Worm (Caenorhabditis elegans) whole organism, L4 larva: ENCODE data around the gene xol-1.
A peak's percentile ranks its signal among the peaks of the same experiment; 100 is the strongest.

Experiments used
- F37D6.2 ChIP-seq: sonication (generic microtip); optimal IDR thresholded peaks from 2 replicates; lab custom pipeline; 2016; ENCODE audit warnings: mild to moderate bottlenecking, missing genetic modification characterization, missing compliant biosample characterization
- F44E2.7 ChIP-seq: fragments of 200-800 bp; sonication (Bioruptor generic); IDR thresholded peaks from 2 replicates; pipeline ENCODE4 v2.1.2; 2022; ENCODE audit warnings: missing genetic modification characterization, missing compliant biosample characterization
- F49E8.2 ChIP-seq: sonication (generic microtip); optimal IDR thresholded peaks from 2 replicates; lab custom pipeline; 2016; ENCODE audit warnings: missing compliant biosample characterization, mild to moderate bottlenecking, missing genetic modification characterization, borderline replicate concordance
- Y5F2A.4 ChIP-seq: fragments of 200-800 bp; sonication (Bioruptor generic); optimal IDR thresholded peaks from 2 replicates; lab custom pipeline; 2018; ENCODE audit warnings: mild to moderate bottlenecking, missing genetic modification characterization, missing compliant biosample characterization
- ZK546.5 ChIP-seq, 2 experiments: sonication (generic microtip); optimal IDR thresholded peaks; 2 replicates each; lab custom pipeline; 2017; ENCODE audit warnings: missing biosample characterization in 2 of 2, missing genetic modification characterization in 2 of 2
- aha-1 ChIP-seq: fragments of 150-350 bp; peaks from one replicate; lab custom pipeline; 2014; ENCODE audit warnings: missing biosample characterization, missing genetic modification characterization
- aly-2 ChIP-seq: sonication (generic microtip); optimal IDR thresholded peaks from 2 replicates; lab custom pipeline; 2018; ENCODE audit warnings: missing biosample characterization, missing genetic modification characterization
- attf-4 ChIP-seq: sonication (generic microtip); optimal IDR thresholded peaks from 3 replicates; lab custom pipeline; 2017; ENCODE audit warnings: missing biosample characterization, missing genetic modification characterization
- ceh-32 ChIP-seq: sonication (generic microtip); optimal IDR thresholded peaks from 2 replicates; lab custom pipeline; 2016; ENCODE audit warnings: mild to moderate bottlenecking, missing genetic modification characterization, missing compliant biosample characterization; ENCODE audit not compliant: poor library complexity
- cey-2 ChIP-seq: sonication (generic microtip); optimal IDR thresholded peaks from 3 replicates; lab custom pipeline; 2017; ENCODE audit warnings: missing genetic modification characterization, mild to moderate bottlenecking, missing compliant biosample characterization, antibody characterized with exemption, borderline replicate concordance; ENCODE audit not compliant: insufficient read depth
- ctbp-1 ChIP-seq: fragments of 200-800 bp; sonication (Bioruptor generic); IDR thresholded peaks from 2 replicates; pipeline ENCODE4 v1.3.6; 2022; ENCODE audit warnings: missing genetic modification reagents, missing genetic modification characterization, missing compliant biosample characterization
- daf-12 ChIP-seq: fragments of 150-350 bp; optimal IDR thresholded peaks from 2 replicates; lab custom pipeline; 2014; ENCODE audit warnings: missing biosample characterization, missing genetic modification reagents, missing genetic modification characterization
- daf-16 ChIP-seq, 3 experiments: sonication (generic microtip); optimal IDR thresholded peaks; 2 replicates each; lab custom pipeline; 2016 to 2017; ENCODE audit warnings: missing genetic modification characterization in 3 of 3, missing genetic modification reagents in 3 of 3, mild to moderate bottlenecking in 2 of 3, missing compliant biosample characterization in 2 of 3, missing biosample characterization in 1 of 3, moderate library complexity in 1 of 3
- daf-8 ChIP-seq: fragments of 200-800 bp; sonication (Bioruptor generic); IDR thresholded peaks from 2 replicates; pipeline ENCODE4 v1.3.6; 2022; ENCODE audit warnings: missing genetic modification characterization, missing compliant biosample characterization
- dmd-9 ChIP-seq: fragments of 200-800 bp; sonication (Bioruptor generic); IDR thresholded peaks from 2 replicates; pipeline ENCODE4 v1.3.6; 2022; ENCODE audit warnings: missing genetic modification reagents, missing genetic modification characterization, missing compliant biosample characterization
- dve-1 ChIP-seq: sonication (generic microtip); optimal IDR thresholded peaks from 2 replicates; lab custom pipeline; 2017; ENCODE audit warnings: antibody characterized with exemption, mild to moderate bottlenecking, missing genetic modification characterization, missing compliant biosample characterization; ENCODE audit not compliant: insufficient read depth
- hif-1 ChIP-seq, 2 experiments: sonication (generic microtip); optimal IDR thresholded peaks; 2 replicates each; lab custom pipeline; 2016 to 2017; ENCODE audit warnings: missing compliant biosample characterization in 2 of 2, missing genetic modification characterization in 2 of 2, missing genetic modification reagents in 2 of 2, missing genotype in 2 of 2, mild to moderate bottlenecking in 1 of 2
- hlh-30 ChIP-seq: sonication (generic microtip); optimal IDR thresholded peaks from 2 replicates; lab custom pipeline; 2017; ENCODE audit warnings: antibody characterized with exemption, mild to moderate bottlenecking, missing genetic modification characterization, missing compliant biosample characterization; ENCODE audit not compliant: insufficient read depth
- lin-1 ChIP-seq: fragments of 200-800 bp; sonication (Bioruptor generic); IDR thresholded peaks from 2 replicates; pipeline ENCODE4 v1.3.6; 2022; ENCODE audit warnings: missing genetic modification reagents, missing genetic modification characterization, missing compliant biosample characterization
- lin-38 ChIP-seq: fragments of 200-800 bp; sonication (Bioruptor generic); IDR thresholded peaks from 2 replicates; pipeline ENCODE4 v1.3.6; 2022; ENCODE audit warnings: missing genetic modification reagents, missing genetic modification characterization, missing compliant biosample characterization
- lin-39 ChIP-seq: fragments of 150-350 bp; optimal IDR thresholded peaks from 2 replicates; lab custom pipeline; 2014; ENCODE audit warnings: missing biosample characterization, missing genetic modification reagents, missing genetic modification characterization
- lir-3 ChIP-seq: sonication (generic microtip); optimal IDR thresholded peaks from 2 replicates; lab custom pipeline; 2016; ENCODE audit warnings: mild to moderate bottlenecking, missing genetic modification characterization, missing compliant biosample characterization
- madf-5 ChIP-seq, 2 experiments: fragments of 200-800 bp; sonication (Bioruptor generic); IDR thresholded peaks; 2 replicates each; pipeline ENCODE4 v1.3.6; 2022; ENCODE audit warnings: missing compliant biosample characterization in 2 of 2, missing genetic modification characterization in 2 of 2
- mdl-1 ChIP-seq, 2 experiments: fragments of 150-350 bp in 1 of 2; sonication (generic microtip) in 1 of 2; optimal IDR thresholded peaks; 2 replicates each; lab custom pipeline; 2014 to 2017; ENCODE audit warnings: missing biosample characterization in 2 of 2, missing genetic modification characterization in 2 of 2
- mep-1 ChIP-seq: fragments of 150-350 bp; sonication (generic microtip); optimal IDR thresholded peaks from 3 replicates; lab custom pipeline; 2014; ENCODE audit warnings: missing biosample characterization, missing genetic modification characterization
- mxl-3 ChIP-seq: fragments of 200-800 bp; sonication (Bioruptor generic); optimal IDR thresholded peaks from 2 replicates; lab custom pipeline; 2018; ENCODE audit warnings: mild to moderate bottlenecking, missing genetic modification characterization, missing compliant biosample characterization
- nhr-102 ChIP-seq: sonication (generic microtip); optimal IDR thresholded peaks from 2 replicates; lab custom pipeline; 2016; ENCODE audit warnings: mild to moderate bottlenecking, missing genetic modification characterization, moderate library complexity, missing compliant biosample characterization
- nhr-25 ChIP-seq: sonication (generic microtip); optimal IDR thresholded peaks from 2 replicates; lab custom pipeline; 2017; ENCODE audit warnings: missing genetic modification characterization, mild to moderate bottlenecking, missing compliant biosample characterization, antibody characterized with exemption, moderate library complexity, borderline replicate concordance; ENCODE audit not compliant: insufficient read depth
- nhr-41 ChIP-seq: fragments of 200-800 bp; sonication (Bioruptor generic); IDR thresholded peaks from 2 replicates; pipeline ENCODE4 v1.3.6; 2022; ENCODE audit warnings: missing genetic modification reagents, missing genetic modification characterization, missing compliant biosample characterization
- nhr-48 ChIP-seq: sonication (generic microtip); optimal IDR thresholded peaks from 2 replicates; lab custom pipeline; 2016; ENCODE audit warnings: mild to moderate bottlenecking, missing genetic modification characterization, missing compliant biosample characterization
- nhr-77 ChIP-seq: fragments of 150-350 bp; optimal IDR thresholded peaks from 2 replicates; lab custom pipeline; 2014; ENCODE audit warnings: missing biosample characterization, missing genetic modification characterization
- pha-4 ChIP-seq, 2 experiments: fragments of 150-350 bp in 1 of 2; fragments of 200-800 bp in 1 of 2; sonication (Bioruptor generic) in 1 of 2; IDR thresholded peaks in 1 of 2; optimal IDR thresholded peaks in 1 of 2; 2 replicates each; pipeline versions ENCODE4 v1.3.6 to Lab custom; 2014 to 2022; ENCODE audit warnings: missing genetic modification characterization in 2 of 2, missing genetic modification reagents in 2 of 2, missing biosample characterization in 1 of 2, missing compliant biosample characterization in 1 of 2
- php-3 ChIP-seq: fragments of 200-800 bp; sonication (Bioruptor generic); IDR thresholded peaks from 2 replicates; pipeline ENCODE4 v1.3.6; 2022; ENCODE audit warnings: missing genetic modification reagents, missing genetic modification characterization, missing compliant biosample characterization
- rbr-2 ChIP-seq: sonication (generic microtip); optimal IDR thresholded peaks from 2 replicates; lab custom pipeline; 2016; ENCODE audit warnings: missing genotype, missing genetic modification characterization, missing compliant biosample characterization
- saeg-2 ChIP-seq: fragments of 200-800 bp; sonication (Bioruptor generic); IDR thresholded peaks from 2 replicates; pipeline ENCODE4 v1.3.6; 2022; ENCODE audit warnings: missing genetic modification reagents, missing genetic modification characterization, missing compliant biosample characterization
- snpc-1.2 ChIP-seq: fragments of 200-800 bp; sonication (Bioruptor generic); IDR thresholded peaks from 2 replicates; pipeline ENCODE4 v1.3.6; 2022; ENCODE audit warnings: missing genetic modification reagents, missing genetic modification characterization, missing compliant biosample characterization
- snpc-4 ChIP-seq: fragments of 150-350 bp; optimal IDR thresholded peaks from 2 replicates; lab custom pipeline; 2014; ENCODE audit warnings: missing biosample characterization, missing genetic modification characterization
- tag-97 ChIP-seq: fragments of 200-800 bp; sonication (Bioruptor generic); IDR thresholded peaks from 2 replicates; pipeline ENCODE4 v1.3.6; 2022; ENCODE audit warnings: missing genetic modification characterization, missing compliant biosample characterization
- unc-39 ChIP-seq: sonication (generic microtip); optimal IDR thresholded peaks from 2 replicates; lab custom pipeline; 2017; ENCODE audit warnings: missing biosample characterization, missing genetic modification characterization
- unc-62 ChIP-seq, 3 experiments: fragments of 150-350 bp in 1 of 3; sonication (generic microtip); optimal IDR thresholded peaks in 2 of 3; peaks in 1 of 3; 1 replicate in 1 of 3; 2 replicates in 2 of 3; lab custom pipeline; 2014 to 2017; ENCODE audit warnings: missing biosample characterization in 3 of 3, missing genetic modification characterization in 3 of 3, missing genetic modification reagents in 3 of 3, missing genotype in 1 of 3
- vab-7 ChIP-seq: fragments of 200-800 bp; sonication (Bioruptor generic); IDR thresholded peaks from 2 replicates; pipeline ENCODE4 v1.3.6; 2022; ENCODE audit warnings: missing genetic modification reagents, missing genetic modification characterization, missing compliant biosample characterization
- zag-1 ChIP-seq: fragments of 150-350 bp; optimal IDR thresholded peaks from 2 replicates; lab custom pipeline; 2014; ENCODE audit warnings: missing biosample characterization, missing genetic modification characterization
- zfp-2 ChIP-seq: sonication (generic microtip); optimal IDR thresholded peaks from 2 replicates; lab custom pipeline; 2016; ENCODE audit warnings: mild to moderate bottlenecking, missing genetic modification characterization, missing compliant biosample characterization
- zip-2 ChIP-seq: fragments of 150-350 bp; optimal IDR thresholded peaks from 2 replicates; lab custom pipeline; 2014; ENCODE audit warnings: missing biosample characterization, missing genetic modification characterization
- ztf-7 ChIP-seq: fragments of 150-350 bp; optimal IDR thresholded peaks from 2 replicates; lab custom pipeline; 2014; ENCODE audit warnings: missing biosample characterization, missing genetic modification characterization

The xol-1 gene

ce11 chrX:8082703-8083102, 41.6 kb downstream of the xol-1 start:
- TF ChIP-seq hlh-30 (tag; lab: Kevin White, UChicago) (no peak), nhr-48 (tag; lab: Kevin White, UChicago) (no peak), aha-1 (tag; lab: Kevin White, UChicago) (peak; percentile 92)

DNA sequence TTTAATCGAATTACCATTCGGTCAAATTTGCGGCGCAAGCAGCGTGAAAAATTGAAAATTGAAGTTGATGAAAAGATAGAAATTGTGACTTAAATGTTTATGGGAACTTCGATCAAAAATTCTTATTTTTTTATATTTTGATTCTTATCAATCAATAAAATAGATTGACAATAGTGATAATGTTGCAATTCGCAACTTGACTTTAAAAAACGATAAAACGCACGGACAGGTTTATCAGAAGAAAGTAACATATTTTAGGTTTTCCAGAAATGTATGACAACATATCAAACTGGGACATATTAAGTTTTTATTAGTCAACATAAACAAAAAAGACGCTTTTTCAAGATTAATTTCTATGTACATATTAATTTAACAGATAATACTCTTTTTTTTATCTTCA, 42.2 kb downstream of the xol-1 start:
- TF ChIP-seq tag-97 (GFP tag; lab: Robert Waterston, UW) (no peak), php-3 (peak; percentile 74), daf-16 (GFP tag; optimal IDR thresholded peaks at IDR 0.05; lab: Kevin White, UChicago) (no peak), daf-16 (tag; optimal IDR thresholded peaks at IDR 0.05; lab: Kevin White, UChicago) (peak; percentile 54), zip-2 (peak; percentile 20)

- TF ChIP-seq mep-1 (tag; lab: Kevin White, UChicago): peak; percentile 82
- TF ChIP-seq dmd-9 (GFP tag; lab: Robert Waterston, UW): no peak
- TF ChIP-seq lir-3 (tag; lab: Kevin White, UChicago): no peak
- TF ChIP-seq lin-38 (GFP tag; lab: Robert Waterston, UW): no peak
- no peak for TF ChIP-seq lin-39 (tag; lab: Kevin White, UChicago)
- TF ChIP-seq lin-1: peak; percentile 43; the same call in 1 of the 2 replicates
- TF ChIP-seq daf-12 (tag; lab: Kevin White, UChicago): no peak
- peak; percentile 22 for TF ChIP-seq rbr-2 (tag; lab: Kevin White, UChicago)
- no peak for TF ChIP-seq ztf-7 (tag; lab: Kevin White, UChicago)
- TF ChIP-seq zfp-2 (tag; lab: Kevin White, UChicago): no peak
- no peak for TF ChIP-seq zag-1 (tag; lab: Kevin White, UChicago)
- no peak for TF ChIP-seq nhr-41 (GFP tag; lab: Robert Waterston, UW)
- TF ChIP-seq dve-1: peak; percentile 84
- no peak for TF ChIP-seq aly-2 (tag; lab: Kevin White, UChicago)
- no peak for TF ChIP-seq vab-7
- TF ChIP-seq ceh-32 (tag; lab: Kevin White, UChicago): no peak
- TF ChIP-seq mdl-1 (tag; optimal IDR thresholded peaks at IDR 0.05; lab: Kevin White, UChicago): peak; percentile 67 to 91
- no peak for TF ChIP-seq madf-5 (GFP tag; IDR thresholded peaks at IDR 0.05; lab: Robert Waterston, UW)
- no peak for TF ChIP-seq snpc-1.2
- TF ChIP-seq mxl-3: peak; percentile 78
- peak; percentile 38 for TF ChIP-seq aha-1 (tag; lab: Kevin White, UChicago)
- peak in 1 of 2 experiments; percentile 55 for TF ChIP-seq hif-1 (tag; optimal IDR thresholded peaks at IDR 0.05; lab: Kevin White, UChicago)
- TF ChIP-seq saeg-2 (GFP tag; lab: Robert Waterston, UW): no peak
- no peak for TF ChIP-seq ZK546.5 (tag; optimal IDR thresholded peaks at IDR 0.05; lab: Kevin White, UChicago)
- TF ChIP-seq nhr-25 (tag; lab: Kevin White, UChicago): peak; percentile 66
- no peak for TF ChIP-seq attf-4 (tag; lab: Kevin White, UChicago)
- peak; percentile 27 for TF ChIP-seq nhr-102
- peak in 1 of 2 experiments; percentile 77 for TF ChIP-seq unc-62 (GFP tag; optimal IDR thresholded peaks at IDR 0.05 in 1 of 2; lab: Kevin White, UChicago)
- no peak for TF ChIP-seq unc-62 (tag; optimal IDR thresholded peaks at IDR 0.05; lab: Kevin White, UChicago)
- TF ChIP-seq daf-8: no peak
- no peak for TF ChIP-seq Y5F2A.4
- TF ChIP-seq nhr-77: peak; percentile 54
- peak; percentile 48 for TF ChIP-seq nhr-48 (tag; lab: Kevin White, UChicago)
- TF ChIP-seq snpc-4: no peak
- TF ChIP-seq unc-39: no peak
- no peak for TF ChIP-seq F44E2.7 (GFP tag; lab: Robert Waterston, UW)
- TF ChIP-seq F37D6.2 (tag; lab: Kevin White, UChicago): no peak
- no peak for TF ChIP-seq pha-4 (GFP tag; IDR thresholded peaks at IDR 0.05; lab: Robert Waterston, UW)
- TF ChIP-seq pha-4 (tag; optimal IDR thresholded peaks at IDR 0.05; lab: Kevin White, UChicago): no peak
- TF ChIP-seq ctbp-1 (GFP tag; lab: Robert Waterston, UW): no peak
- no peak for TF ChIP-seq cey-2 (tag; lab: Kevin White, UChicago)
- TF ChIP-seq F49E8.2 (tag; lab: Kevin White, UChicago): no peak
Observed at ce11 chrX:8083919-8084318, 42.8 kb downstream of the xol-1 start, which contains the start of gene K07E3.4. Gene K07E3.4 (minus strand): TSS chrX:8084018.
